Fruit fly (Drosophila melanogaster) whole organism, pupa: ENCODE data around the gene dsb.

Source experiments
- CG10348 ChIP-seq: fragments of 200-800 bp; sonication (Bioruptor generic); IDR thresholded peaks from 2 replicates; pipeline ENCODE4 v1.3.6; 2022; ENCODE audit warnings: missing biosample characterization, missing genetic modification characterization
- CG15710 ChIP-seq: fragments of 200-800 bp; sonication (Bioruptor generic); optimal IDR thresholded peaks from 2 replicates; lab custom pipeline; 2018; ENCODE audit warnings: missing biosample characterization, mild to moderate bottlenecking, missing genetic modification characterization, moderate library complexity
- CG17806 ChIP-seq: fragments of 200-800 bp; sonication (Bioruptor generic); optimal IDR thresholded peaks from 2 replicates; lab custom pipeline; 2018; ENCODE audit warnings: missing biosample characterization, mild to moderate bottlenecking, missing genetic modification characterization, moderate library complexity
- CG32121 ChIP-seq: fragments of 200-800 bp; sonication (Bioruptor generic); IDR thresholded peaks from 2 replicates; pipeline ENCODE4 v1.3.6; 2022; ENCODE audit warnings: missing biosample characterization, missing genetic modification characterization
- CG34367 ChIP-seq: fragments of 200-800 bp; sonication (Bioruptor generic); optimal IDR thresholded peaks from 2 replicates; lab custom pipeline; 2018; ENCODE audit warnings: missing biosample characterization, mild to moderate bottlenecking, missing genetic modification characterization
- CG4496 ChIP-seq: fragments of 200-800 bp; sonication (Bioruptor generic); IDR thresholded peaks from 3 replicates; pipeline ENCODE4 v1.3.6; 2022; ENCODE audit warnings: missing biosample characterization, missing genetic modification characterization
- CG8301 ChIP-seq: fragments of 200-800 bp; sonication (Bioruptor generic); optimal IDR thresholded peaks from 2 replicates; lab custom pipeline; 2018; ENCODE audit warnings: missing biosample characterization, mild to moderate bottlenecking, missing genetic modification characterization
- D1 ChIP-seq: fragments of 200-800 bp; sonication (Bioruptor generic); optimal IDR thresholded peaks from 2 replicates; lab custom pipeline; 2018; ENCODE audit warnings: missing biosample characterization, mild to moderate bottlenecking, missing genetic modification characterization, moderate library complexity
- EcR ChIP-seq: fragments of 200-800 bp; sonication (Bioruptor generic); optimal IDR thresholded peaks from 3 replicates; lab custom pipeline; 2019; ENCODE audit warnings: missing biosample characterization, missing genetic modification characterization, mild to moderate bottlenecking, moderate library complexity, missing genetic modification reagents
- Pif1A ChIP-seq: fragments of 200-800 bp; sonication (Bioruptor generic); optimal IDR thresholded peaks from 3 replicates; lab custom pipeline; 2016; ENCODE audit warnings: missing biosample characterization, missing genetic modification characterization
- fd96Ca ChIP-seq: fragments of 200-800 bp; sonication (Bioruptor generic); IDR thresholded peaks from 3 replicates; pipeline ENCODE4 v1.3.6; 2022; ENCODE audit warnings: missing biosample characterization, missing genetic modification characterization
- rn ChIP-seq: fragments of 200-800 bp; sonication (Bioruptor generic); IDR thresholded peaks from 2 replicates; pipeline ENCODE4 v1.3.6; 2022; ENCODE audit warnings: missing biosample characterization, missing genetic modification characterization

DNA sequence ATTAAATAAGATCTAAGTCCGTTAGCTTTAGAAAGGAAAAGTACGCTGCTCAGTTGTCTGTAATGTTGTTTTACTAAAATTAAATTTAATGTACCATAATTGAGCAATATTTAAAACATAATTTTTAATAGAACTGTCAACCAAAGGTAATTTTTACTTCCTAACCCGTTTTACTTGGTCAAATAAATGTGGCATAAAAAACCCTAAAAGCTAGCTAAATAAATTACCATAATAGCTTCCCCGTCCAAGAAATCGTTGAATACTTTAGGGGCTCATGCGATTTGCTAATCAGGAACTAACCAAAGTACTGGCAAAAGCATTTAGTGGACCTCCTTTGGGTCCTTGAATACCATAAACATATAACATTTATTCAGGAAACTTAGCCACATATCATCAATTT, 59.5 kb downstream of the dsb start:
- TF ChIP-seq CG10348 = no peak
- TF ChIP-seq CG8301 (tag; lab: Kevin White, UChicago) = no peak
- TF ChIP-seq EcR (GFP tag; lab: Kevin White, UChicago) = no peak
- TF ChIP-seq CG17806 (tag; lab: Kevin White, UChicago) = no peak
- TF ChIP-seq D1 = no peak
- no peak for TF ChIP-seq CG4496
- no peak for TF ChIP-seq fd96Ca (GFP tag; lab: Robert Waterston, UW)
- TF ChIP-seq CG32121 (GFP tag; lab: Robert Waterston, UW) = no peak
- TF ChIP-seq Pif1A (GFP tag; lab: Kevin White, UChicago) = no peak
- TF ChIP-seq CG15710 (tag; lab: Kevin White, UChicago) = no peak
- no peak for TF ChIP-seq rn
- no peak for TF ChIP-seq CG34367 (tag; lab: Kevin White, UChicago)
